Worm (Caenorhabditis elegans) whole organism, L3 larva: ENCODE results near the gene egl-20.

Experiments
- R02D3.7 ChIP-seq: fragments of 150-350 bp; optimal IDR thresholded peaks from 2 replicates; lab custom pipeline; 2014; ENCODE audit warnings: missing biosample characterization, missing genetic modification characterization
- ama-1 ChIP-seq: fragments of 150-350 bp; optimal IDR thresholded peaks from 2 replicates; lab custom pipeline; 2018
- ceh-16 ChIP-seq: sonication (generic microtip); optimal IDR thresholded peaks from 2 replicates; lab custom pipeline; 2017; ENCODE audit warnings: missing biosample characterization, missing genetic modification characterization
- ceh-28 ChIP-seq: fragments of 150-350 bp; optimal IDR thresholded peaks from 2 replicates; lab custom pipeline; 2014; ENCODE audit warnings: missing biosample characterization, missing genetic modification reagents, missing genetic modification characterization
- ceh-82 ChIP-seq: fragments of 150-350 bp; optimal IDR thresholded peaks from 2 replicates; lab custom pipeline; 2014; ENCODE audit warnings: missing biosample characterization, missing genetic modification characterization
- daf-12 ChIP-seq: fragments of 150-350 bp; optimal IDR thresholded peaks from 2 replicates; lab custom pipeline; 2014; ENCODE audit warnings: missing biosample characterization, missing genetic modification reagents, missing genetic modification characterization
- egl-27 ChIP-seq: sonication (generic microtip); optimal IDR thresholded peaks from 4 replicates; lab custom pipeline; 2017; ENCODE audit warnings: missing biosample characterization, missing genetic modification reagents, missing genetic modification characterization
- elt-1 ChIP-seq: fragments of 150-350 bp; optimal IDR thresholded peaks from 2 replicates; lab custom pipeline; 2014; ENCODE audit warnings: missing biosample characterization, missing genetic modification characterization
- elt-2 ChIP-seq: sonication (generic microtip); optimal IDR thresholded peaks from 2 replicates; lab custom pipeline; 2016; ENCODE audit warnings: missing genetic modification reagents, mild to moderate bottlenecking, missing genetic modification characterization, missing compliant biosample characterization
- elt-3 ChIP-seq, 3 experiments: fragments of 150-350 bp in 1 of 3; sonication (generic microtip) in 2 of 3; optimal IDR thresholded peaks; 2 replicates in 2 of 3; 4 replicates in 1 of 3; lab custom pipeline; 2014 to 2017; ENCODE audit warnings: missing biosample characterization in 3 of 3, missing genetic modification characterization in 3 of 3
- eor-1 ChIP-seq, 2 experiments: fragments of 150-350 bp; optimal IDR thresholded peaks; 2 replicates each; lab custom pipeline; 2014 to 2018; ENCODE audit warnings: missing biosample characterization in 2 of 2, missing genetic modification characterization in 2 of 2
- fkh-10 ChIP-seq: sonication (generic microtip); optimal IDR thresholded peaks from 2 replicates; lab custom pipeline; 2017; ENCODE audit warnings: missing biosample characterization, missing genetic modification reagents, missing genetic modification characterization
- fos-1 ChIP-seq: fragments of 150-350 bp; optimal IDR thresholded peaks from 2 replicates; lab custom pipeline; 2014; ENCODE audit warnings: missing biosample characterization, missing genetic modification characterization
- hmg-11 ChIP-seq: sonication (generic microtip); optimal IDR thresholded peaks from 2 replicates; lab custom pipeline; 2016; ENCODE audit warnings: missing genetic modification characterization, missing compliant biosample characterization
- jun-1 ChIP-seq: fragments of 150-350 bp; optimal IDR thresholded peaks from 2 replicates; lab custom pipeline; 2014; ENCODE audit warnings: missing biosample characterization, missing genetic modification reagents, missing genetic modification characterization
- lin-15B ChIP-seq: fragments of 150-350 bp; optimal IDR thresholded peaks from 2 replicates; lab custom pipeline; 2014; ENCODE audit warnings: missing biosample characterization, missing genetic modification characterization
- lin-39 ChIP-seq: fragments of 150-350 bp; optimal IDR thresholded peaks from 2 replicates; lab custom pipeline; 2018; ENCODE audit warnings: missing biosample characterization, missing genetic modification reagents, missing genetic modification characterization
- lsy-12 ChIP-seq: sonication (generic microtip); optimal IDR thresholded peaks from 2 replicates; lab custom pipeline; 2016; ENCODE audit warnings: mild to moderate bottlenecking, missing genetic modification characterization, missing compliant biosample characterization
- mdl-1 ChIP-seq: fragments of 150-350 bp; optimal IDR thresholded peaks from 2 replicates; lab custom pipeline; 2014; ENCODE audit warnings: missing biosample characterization, missing genetic modification characterization
- mml-1 ChIP-seq: fragments of 150-350 bp; sonication (generic microtip); optimal IDR thresholded peaks from 3 replicates; lab custom pipeline; 2014; ENCODE audit warnings: missing biosample characterization, missing genetic modification characterization
- nfya-1 ChIP-seq: sonication (generic microtip); optimal IDR thresholded peaks from 2 replicates; lab custom pipeline; 2017; ENCODE audit warnings: missing genetic modification characterization, mild to moderate bottlenecking, missing compliant biosample characterization, antibody characterized with exemption, moderate library complexity; ENCODE audit not compliant: insufficient read depth
- nhr-11 ChIP-seq: fragments of 150-350 bp; optimal IDR thresholded peaks from 2 replicates; lab custom pipeline; 2014; ENCODE audit warnings: missing biosample characterization, missing genetic modification characterization
- nhr-237 ChIP-seq: fragments of 150-350 bp; optimal IDR thresholded peaks from 2 replicates; lab custom pipeline; 2014; ENCODE audit warnings: missing biosample characterization, missing genetic modification characterization
- nhr-25 ChIP-seq: sonication (generic microtip); optimal IDR thresholded peaks from 2 replicates; lab custom pipeline; 2017; ENCODE audit warnings: missing biosample characterization, missing genetic modification characterization
- nhr-28 ChIP-seq: fragments of 150-350 bp; optimal IDR thresholded peaks from 2 replicates; lab custom pipeline; 2014; ENCODE audit warnings: missing biosample characterization, missing genetic modification characterization
- nhr-43 ChIP-seq: sonication (generic microtip); optimal IDR thresholded peaks from 2 replicates; lab custom pipeline; 2016; ENCODE audit warnings: mild to moderate bottlenecking, missing genetic modification characterization, missing compliant biosample characterization; ENCODE audit not compliant: poor library complexity, severe bottlenecking
- nhr-76 ChIP-seq: fragments of 150-350 bp; sonication (generic microtip); optimal IDR thresholded peaks from 5 replicates; lab custom pipeline; 2014; ENCODE audit warnings: missing biosample characterization, missing genetic modification characterization
- nhr-77 ChIP-seq: fragments of 150-350 bp; optimal IDR thresholded peaks from 2 replicates; lab custom pipeline; 2014; ENCODE audit warnings: missing biosample characterization, missing genetic modification characterization
- pha-4 ChIP-seq: fragments of 150-350 bp; optimal IDR thresholded peaks from 2 replicates; lab custom pipeline; 2014; ENCODE audit warnings: missing biosample characterization, missing genetic modification reagents, missing genetic modification characterization
- pqm-1 ChIP-seq: fragments of 150-350 bp; optimal IDR thresholded peaks from 2 replicates; lab custom pipeline; 2017; ENCODE audit warnings: missing biosample characterization, missing genetic modification characterization, inconsistent platforms
- sea-2 ChIP-seq: fragments of 150-350 bp; sonication (generic microtip); optimal IDR thresholded peaks from 4 replicates; lab custom pipeline; 2014; ENCODE audit warnings: missing biosample characterization, missing genetic modification reagents, missing genetic modification characterization
- skn-1 ChIP-seq: fragments of 150-350 bp; optimal IDR thresholded peaks from 2 replicates; lab custom pipeline; 2014; ENCODE audit warnings: missing biosample characterization, missing genetic modification characterization
- snpc-4 ChIP-seq: fragments of 150-350 bp; optimal IDR thresholded peaks from 2 replicates; lab custom pipeline; 2014; ENCODE audit warnings: missing biosample characterization, missing genetic modification characterization
- unc-39 ChIP-seq: sonication (generic microtip); optimal IDR thresholded peaks from 4 replicates; lab custom pipeline; 2017; ENCODE audit warnings: missing biosample characterization, missing genetic modification characterization
- zag-1 ChIP-seq: fragments of 150-350 bp; optimal IDR thresholded peaks from 2 replicates; lab custom pipeline; 2014; ENCODE audit warnings: missing biosample characterization, missing genetic modification characterization
- ztf-11 ChIP-seq: fragments of 150-350 bp; optimal IDR thresholded peaks from 2 replicates; lab custom pipeline; 2014; ENCODE audit warnings: missing biosample characterization, missing genetic modification characterization
- ztf-4 ChIP-seq: fragments of 150-350 bp; optimal IDR thresholded peaks from 2 replicates; lab custom pipeline; 2014; ENCODE audit warnings: missing biosample characterization, missing genetic modification characterization

egl-20 gene

DNA sequence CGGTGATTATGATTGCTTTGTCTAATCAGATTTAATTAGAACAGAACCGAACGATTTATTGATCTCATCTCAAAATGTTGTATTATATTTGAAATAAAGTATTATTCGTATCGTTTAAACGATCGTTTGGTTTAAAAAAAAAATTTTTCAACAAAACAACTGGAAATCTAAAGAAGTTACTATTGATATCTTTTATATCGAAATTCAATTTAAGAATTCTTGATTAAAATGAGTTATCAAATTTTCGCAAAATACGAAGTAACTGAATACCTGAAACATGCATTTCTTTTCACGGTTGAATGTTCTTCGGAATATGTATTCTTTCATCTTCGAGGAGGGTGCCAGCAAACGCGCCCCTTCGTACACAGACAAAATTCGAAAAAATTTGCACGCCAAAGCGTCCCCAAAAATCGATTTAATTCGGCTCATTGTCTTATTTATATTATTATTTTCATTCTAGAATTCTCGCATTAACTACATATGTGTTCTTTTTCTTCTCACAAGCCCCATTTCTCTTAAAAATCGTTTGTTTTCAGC lies 42.7 kb upstream of the egl-20 start, which contains the start of gene npp-1:
Gene npp-1, plus strand, starts transcription at position 537 of the 537 bp plus-strand sequence.
- TF ChIP-seq lsy-12 (tag; lab: Kevin White, UChicago) = no peak
- peak; percentile 82 for TF ChIP-seq pha-4
- peak; percentile 20 for TF ChIP-seq nhr-25 (tag; lab: Kevin White, UChicago)
- TF ChIP-seq snpc-4 (tag; lab: Kevin White, UChicago) = no peak
- peak; percentile 59 for TF ChIP-seq lin-15B (tag; lab: Kevin White, UChicago)
- TF ChIP-seq sea-2 = no peak
- peak; percentile 20 for TF ChIP-seq elt-2 (tag; lab: Kevin White, UChicago)
- TF ChIP-seq nfya-1 (tag; lab: Kevin White, UChicago) = peak; percentile 50
- TF ChIP-seq pqm-1 (tag; lab: Kevin White, UChicago) = peak; percentile 0
- no peak for TF ChIP-seq elt-3 (tag; optimal IDR thresholded peaks at IDR 0.05; lab: Kevin White, UChicago)
- TF ChIP-seq, all 47 proteins: peak for 6

- no peak for TF ChIP-seq fkh-10 (GFP tag; lab: Kevin White, UChicago)
These were observed 40.4 kb upstream of the egl-20 start, which contains the start of gene K07F5.12 for ce11 chrIV:9855712-9856111. Gene K07F5.12 (plus strand): TSS chrIV:9856012.

DNA sequence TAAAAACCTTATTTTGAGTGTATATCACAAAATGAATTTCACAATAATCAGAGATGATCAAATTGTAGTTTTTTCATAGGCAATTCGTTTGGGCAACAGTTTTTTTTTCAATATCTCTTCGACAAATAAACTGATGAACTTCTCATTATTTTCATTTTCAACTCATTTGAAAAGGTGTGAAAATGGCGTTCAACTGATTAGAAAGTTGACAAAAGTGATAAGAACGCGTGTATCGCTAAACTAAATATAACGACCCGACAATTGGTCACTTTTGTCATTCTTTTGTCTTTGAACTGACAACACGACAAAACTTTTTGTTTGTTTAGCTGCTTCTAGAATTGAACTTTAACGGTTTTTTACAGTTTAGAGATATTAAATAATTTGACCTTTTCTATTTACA lies 39.6 kb upstream of the egl-20 start:
- TF ChIP-seq pha-4 (peak; percentile 73), nhr-77 (no peak), nhr-25 (tag; lab: Kevin White, UChicago) (no peak), unc-39 (tag; lab: Kevin White, UChicago) (no peak), elt-2 (tag; lab: Kevin White, UChicago) (peak; percentile 64), lsy-12 (tag; lab: Kevin White, UChicago) (no peak), daf-12 (tag; lab: Kevin White, UChicago) (no peak), elt-1 (tag; lab: Kevin White, UChicago) (no peak), pqm-1 (tag; lab: Kevin White, UChicago) (peak; percentile 39), zag-1 (no peak), nhr-11 (tag; lab: Kevin White, UChicago) (no peak)

DNA sequence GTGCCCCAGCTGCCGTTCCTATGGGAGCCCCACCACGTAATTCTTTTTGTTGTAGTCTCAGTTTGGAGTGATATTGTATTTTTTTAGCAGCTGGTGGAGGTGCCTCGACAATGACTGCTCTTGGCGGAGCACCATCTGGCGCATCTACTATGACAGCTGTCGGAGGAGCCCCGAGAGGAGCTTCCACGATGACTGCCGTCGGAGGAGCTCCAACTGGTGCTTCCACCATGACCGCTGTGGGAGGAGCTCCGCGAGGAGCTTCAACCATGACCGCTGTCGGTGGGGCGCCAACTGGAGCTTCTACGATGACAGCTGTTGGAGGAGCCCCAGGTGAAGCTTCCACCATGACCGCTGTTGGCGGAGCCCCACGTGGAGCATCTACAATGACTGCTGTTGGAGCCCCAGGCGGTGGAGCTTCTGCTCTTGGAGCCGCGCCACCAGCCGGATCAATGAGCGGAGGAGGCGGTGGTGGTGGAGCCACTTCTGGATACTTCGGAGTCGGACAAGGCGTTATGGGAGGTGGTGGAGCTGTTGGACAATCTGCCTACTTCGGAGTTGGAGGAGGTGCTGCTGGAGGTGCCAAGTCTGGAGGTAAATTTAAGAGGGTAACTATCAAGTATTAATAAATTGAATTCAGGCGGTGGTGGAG lies 37.6 kb upstream of the egl-20 start:
- TF ChIP-seq nhr-11 (tag; lab: Kevin White, UChicago) = no peak
- no peak for TF ChIP-seq R02D3.7
- no peak for TF ChIP-seq eor-1 (tag; optimal IDR thresholded peaks at IDR 0.05; lab: Kevin White, UChicago)
- TF ChIP-seq unc-39 (tag; lab: Kevin White, UChicago) = no peak
- no peak for TF ChIP-seq nhr-237 (tag; lab: Kevin White, UChicago)
- no peak for TF ChIP-seq mdl-1 (tag; lab: Kevin White, UChicago)
- TF ChIP-seq ama-1 (lab: Kevin White, UChicago) = no peak
- no peak for TF ChIP-seq zag-1
- TF ChIP-seq ztf-11 (tag; lab: Kevin White, UChicago) = no peak
- no peak for TF ChIP-seq nhr-43 (tag; lab: Kevin White, UChicago)
- TF ChIP-seq lsy-12 (tag; lab: Kevin White, UChicago) = no peak
- no peak for TF ChIP-seq nhr-76 (tag; lab: Kevin White, UChicago)
- TF ChIP-seq snpc-4 (tag; lab: Kevin White, UChicago) = no peak

- TF ChIP-seq skn-1 (tag; lab: Kevin White, UChicago) = no peak
- no peak for TF ChIP-seq ceh-28
- no peak for TF ChIP-seq fos-1 (tag; lab: Kevin White, UChicago)
- TF ChIP-seq ztf-4 = no peak
- TF ChIP-seq nhr-77 = no peak
- no peak for TF ChIP-seq lsy-12 (tag; lab: Kevin White, UChicago)
- no peak for TF ChIP-seq ceh-82
- TF ChIP-seq hmg-11 (tag; lab: Kevin White, UChicago) = no peak
- no peak for TF ChIP-seq jun-1
- TF ChIP-seq fkh-10 (GFP tag; lab: Kevin White, UChicago) = no peak
- TF ChIP-seq ceh-16 = no peak
- TF ChIP-seq elt-1 (tag; lab: Kevin White, UChicago) = no peak
- TF ChIP-seq pqm-1 (tag; lab: Kevin White, UChicago) = no peak
- no peak for TF ChIP-seq lin-39 (tag; lab: Kevin White, UChicago)
- no peak for TF ChIP-seq ama-1 (lab: Kevin White, UChicago)
- no peak for TF ChIP-seq mml-1 (tag; lab: Kevin White, UChicago)
- no peak for TF ChIP-seq mdl-1 (tag; lab: Kevin White, UChicago)
- no peak for TF ChIP-seq egl-27 (tag; lab: Kevin White, UChicago)
- TF ChIP-seq nhr-28 (tag; lab: Kevin White, UChicago) = no peak
These were observed 36.9 kb upstream of the egl-20 start, which contains the start of gene ssq-1 for ce11 chrIV:9852250-9852649. Gene ssq-1 (plus strand): TSS chrIV:9852550.
